Fruit fly (Drosophila melanogaster) whole organism, embryonic: ENCODE measurements around the gene CG1136.
A peak's percentile ranks its signal among the peaks of the same experiment; 100 is the strongest.

ENCODE experiments used
- Aef1 ChIP-seq: fragments of 200-800 bp; sonication (Bioruptor generic); IDR thresholded peaks from 3 replicates; pipeline ENCODE4 v1.3.6; 2022; ENCODE audit warnings: missing biosample characterization, missing genetic modification characterization
- B-H1 ChIP-seq: fragments of 200-800 bp; sonication (Bioruptor generic); IDR thresholded peaks from 3 replicates; pipeline ENCODE4 v1.3.6; 2022; ENCODE audit warnings: missing biosample characterization, missing genetic modification characterization
- CG10321 ChIP-seq: fragments of 200-800 bp; sonication (Bioruptor generic); IDR thresholded peaks from 2 replicates; pipeline ENCODE4 v1.3.6; 2022; ENCODE audit warnings: missing biosample characterization, missing genetic modification characterization
- CG10431 ChIP-seq: fragments of 200-800 bp; sonication (Bioruptor generic); optimal IDR thresholded peaks from 3 replicates; lab custom pipeline; 2018; ENCODE audit warnings: missing biosample characterization, mild to moderate bottlenecking, missing genetic modification characterization
- CG13123 ChIP-seq: fragments of 200-800 bp; sonication (Bioruptor generic); optimal IDR thresholded peaks from 2 replicates; lab custom pipeline; 2016; ENCODE audit warnings: missing biosample characterization, missing genetic modification characterization
- CG14014 ChIP-seq: fragments of 200-800 bp; sonication (Bioruptor generic); IDR thresholded peaks from 2 replicates; pipeline ENCODE4 v1.3.6; 2022; ENCODE audit warnings: missing biosample characterization, missing genetic modification characterization
- CG14965 ChIP-seq: fragments of 200-800 bp; sonication (Bioruptor generic); optimal IDR thresholded peaks from 2 replicates; lab custom pipeline; 2016; ENCODE audit warnings: missing biosample characterization, missing genetic modification characterization, borderline replicate concordance
- CG1602 ChIP-seq: fragments of 200-800 bp; sonication (Bioruptor generic); optimal IDR thresholded peaks from 3 replicates; lab custom pipeline; 2016; ENCODE audit warnings: missing biosample characterization, missing genetic modification characterization
- CG31224 ChIP-seq: fragments of 200-800 bp; sonication (Bioruptor generic); IDR thresholded peaks from 2 replicates; pipeline ENCODE4 v1.3.6; 2022; ENCODE audit warnings: missing biosample characterization, missing genetic modification characterization
- CG3163 ChIP-seq: fragments of 200-800 bp; sonication (Bioruptor generic); optimal IDR thresholded peaks from 3 replicates; lab custom pipeline; 2016; ENCODE audit warnings: missing biosample characterization, missing genetic modification characterization
- CG3281 ChIP-seq: fragments of 200-800 bp; sonication (Bioruptor generic); optimal IDR thresholded peaks from 3 replicates; lab custom pipeline; 2017; ENCODE audit warnings: missing biosample characterization, mild to moderate bottlenecking, missing genetic modification characterization
- CG33213 ChIP-seq: fragments of 200-800 bp; sonication (Bioruptor generic); optimal IDR thresholded peaks from 3 replicates; lab custom pipeline; 2016; ENCODE audit warnings: missing biosample characterization, missing genetic modification characterization
- CG34376 ChIP-seq: fragments of 200-800 bp; sonication (Bioruptor generic); optimal IDR thresholded peaks from 2 replicates; lab custom pipeline; 2018; ENCODE audit warnings: missing biosample characterization, mild to moderate bottlenecking, missing genetic modification characterization
- CG43689 ChIP-seq: fragments of 200-800 bp; sonication (Bioruptor generic); IDR thresholded peaks from 2 replicates; pipeline ENCODE4 v1.3.6; 2022; ENCODE audit warnings: missing biosample characterization, missing genetic modification characterization
- CG4707 ChIP-seq: fragments of 200-800 bp; sonication (Bioruptor generic); optimal IDR thresholded peaks from 2 replicates; lab custom pipeline; 2018; ENCODE audit warnings: missing biosample characterization, mild to moderate bottlenecking, missing genetic modification characterization, moderate library complexity
- CG6683 ChIP-seq: fragments of 200-800 bp; sonication (Bioruptor generic); optimal IDR thresholded peaks from 2 replicates; lab custom pipeline; 2017; ENCODE audit warnings: missing biosample characterization, mild to moderate bottlenecking, missing genetic modification characterization, missing genetic modification reagents
- CG6689 ChIP-seq: fragments of 200-800 bp; sonication (Bioruptor generic); IDR thresholded peaks from 2 replicates; pipeline ENCODE4 v1.3.6; 2022; ENCODE audit warnings: missing biosample characterization, missing genetic modification characterization
- CG6765 ChIP-seq: fragments of 200-800 bp; sonication (Bioruptor generic); optimal IDR thresholded peaks from 3 replicates; lab custom pipeline; 2017; ENCODE audit warnings: missing biosample characterization, mild to moderate bottlenecking, missing genetic modification characterization
- CG7556 ChIP-seq: fragments of 200-800 bp; sonication (Bioruptor generic); optimal IDR thresholded peaks from 2 replicates; lab custom pipeline; 2017; ENCODE audit warnings: missing biosample characterization, mild to moderate bottlenecking, missing genetic modification characterization
- CG7745 ChIP-seq: fragments of 200-800 bp; sonication (Bioruptor generic); optimal IDR thresholded peaks from 2 replicates; lab custom pipeline; 2018; ENCODE audit warnings: missing biosample characterization, mild to moderate bottlenecking, missing genetic modification characterization, moderate library complexity
- CG7786 ChIP-seq: fragments of 200-800 bp; sonication (Bioruptor generic); optimal IDR thresholded peaks from 2 replicates; lab custom pipeline; 2016; ENCODE audit warnings: missing biosample characterization, missing genetic modification characterization
- CG9797 ChIP-seq: fragments of 200-800 bp; sonication (Bioruptor generic); optimal IDR thresholded peaks from 3 replicates; lab custom pipeline; 2018; ENCODE audit warnings: missing biosample characterization, mild to moderate bottlenecking, missing genetic modification characterization
- CHES-1-like ChIP-seq: fragments of 200-800 bp; sonication (Bioruptor generic); optimal IDR thresholded peaks from 2 replicates; lab custom pipeline; 2016; ENCODE audit warnings: missing biosample characterization, missing genetic modification characterization
- Dbx ChIP-seq: fragments of 200-800 bp; sonication (Bioruptor generic); IDR thresholded peaks from 3 replicates; pipeline ENCODE4 v1.3.6; 2022; ENCODE audit warnings: missing biosample characterization, missing genetic modification characterization
- Dek ChIP-seq: fragments of 200-800 bp; sonication (Bioruptor generic); optimal IDR thresholded peaks from 3 replicates; lab custom pipeline; 2019; ENCODE audit warnings: missing biosample characterization, mild to moderate bottlenecking, missing genetic modification characterization, moderate library complexity
- Doc2 ChIP-seq: fragments of 200-800 bp; sonication (Bioruptor generic); IDR thresholded peaks from 2 replicates; pipeline ENCODE4 v1.3.6; 2022; ENCODE audit warnings: missing biosample characterization, missing genetic modification characterization
- HLH54F ChIP-seq: fragments of 200-800 bp; sonication (Bioruptor generic); optimal IDR thresholded peaks from 3 replicates; lab custom pipeline; 2016; ENCODE audit warnings: missing biosample characterization, missing genetic modification characterization
- Hmx ChIP-seq: fragments of 200-800 bp; sonication (Bioruptor generic); optimal IDR thresholded peaks from 2 replicates; lab custom pipeline; 2016; ENCODE audit warnings: missing biosample characterization, missing genetic modification characterization
- Hr51 ChIP-seq, 2 experiments: fragments of 200-800 bp; sonication (Bioruptor generic); optimal IDR thresholded peaks; 2 replicates in 1 of 2; 3 replicates in 1 of 2; lab custom pipeline; 2016 to 2018; ENCODE audit warnings: missing biosample characterization in 2 of 2, missing genetic modification characterization in 2 of 2, mild to moderate bottlenecking in 1 of 2, moderate library complexity in 1 of 2
- Kr ChIP-seq: fragments of 200-800 bp; sonication (Bioruptor generic); optimal IDR thresholded peaks from 2 replicates; lab custom pipeline; 2017; ENCODE audit warnings: missing biosample characterization, mild to moderate bottlenecking, missing genetic modification characterization
- Lim3 ChIP-seq: fragments of 200-800 bp; sonication (Bioruptor generic); IDR thresholded peaks from 2 replicates; pipeline ENCODE4 v1.3.6; 2022; ENCODE audit warnings: missing biosample characterization, missing genetic modification characterization
- MESR4 ChIP-seq: fragments of 200-800 bp; sonication (Bioruptor generic); optimal IDR thresholded peaks from 2 replicates; lab custom pipeline; 2018; ENCODE audit warnings: missing biosample characterization, mild to moderate bottlenecking, missing genetic modification characterization, moderate library complexity
- Poxn ChIP-seq: fragments of 200-800 bp; sonication (Bioruptor generic); IDR thresholded peaks from 2 replicates; pipeline ENCODE4 v1.3.6; 2022; ENCODE audit warnings: missing biosample characterization, missing genetic modification characterization
- Scr ChIP-seq: fragments of 200-800 bp; sonication (Bioruptor generic); IDR thresholded peaks from 2 replicates; pipeline ENCODE4 v1.3.6; 2022; ENCODE audit warnings: missing biosample characterization, missing genetic modification characterization; ENCODE audit not compliant: partially characterized antibody
- Sin3A ChIP-seq: fragments of >200 bp; optimal IDR thresholded peaks from 2 replicates; lab custom pipeline; 2018
- Sry-β ChIP-seq: fragments of 200-800 bp; sonication (Bioruptor generic); optimal IDR thresholded peaks from 2 replicates; lab custom pipeline; 2018; ENCODE audit warnings: missing biosample characterization, mild to moderate bottlenecking, missing genetic modification characterization, moderate library complexity
- ab ChIP-seq: fragments of 200-800 bp; sonication (Bioruptor generic); optimal IDR thresholded peaks from 2 replicates; lab custom pipeline; 2016; ENCODE audit warnings: missing biosample characterization, missing genetic modification characterization
- bcd ChIP-seq: fragments of 200-800 bp; sonication (Bioruptor generic); optimal IDR thresholded peaks from 2 replicates; lab custom pipeline; 2017; ENCODE audit warnings: missing biosample characterization, mild to moderate bottlenecking, missing genetic modification characterization
- gsb ChIP-seq: fragments of 200-800 bp; sonication (Bioruptor generic); IDR thresholded peaks from 2 replicates; pipeline ENCODE4 v1.3.6; 2022; ENCODE audit warnings: missing biosample characterization, missing genetic modification characterization
- gsb-n ChIP-seq: fragments of 200-800 bp; sonication (Bioruptor generic); optimal IDR thresholded peaks from 3 replicates; lab custom pipeline; 2018; ENCODE audit warnings: missing biosample characterization, mild to moderate bottlenecking, missing genetic modification characterization
- lilli ChIP-seq: fragments of 200-800 bp; sonication (Bioruptor generic); optimal IDR thresholded peaks from 3 replicates; lab custom pipeline; 2016; ENCODE audit warnings: missing biosample characterization, missing genetic modification characterization
- lov ChIP-seq, 2 experiments: fragments of 200-800 bp in 1 of 2; fragments of >200 bp in 1 of 2; sonication (Bioruptor generic) in 1 of 2; IDR thresholded peaks in 1 of 2; optimal IDR thresholded peaks in 1 of 2; 2 replicates in 1 of 2; 3 replicates in 1 of 2; pipeline versions ENCODE4 v1.3.6 to Lab custom; 2017 to 2022; ENCODE audit warnings: missing biosample characterization in 1 of 2, missing genetic modification characterization in 1 of 2
- odd ChIP-seq: fragments of 200-800 bp; sonication (Bioruptor generic); optimal IDR thresholded peaks from 2 replicates; lab custom pipeline; 2017; ENCODE audit warnings: missing biosample characterization, mild to moderate bottlenecking, missing genetic modification characterization
- org-1 ChIP-seq: fragments of 200-800 bp; sonication (Bioruptor generic); optimal IDR thresholded peaks from 2 replicates; lab custom pipeline; 2017; ENCODE audit warnings: missing biosample characterization, missing genetic modification characterization
- otp ChIP-seq: fragments of 200-800 bp; sonication (Bioruptor generic); IDR thresholded peaks from 3 replicates; pipeline ENCODE4, ENCODE4 v1.3.6; 2022; ENCODE audit warnings: missing biosample characterization, missing genetic modification characterization
- pb ChIP-seq: fragments of 200-800 bp; sonication (Bioruptor generic); optimal IDR thresholded peaks from 3 replicates; lab custom pipeline; 2016; ENCODE audit warnings: missing biosample characterization, missing genetic modification characterization
- sob ChIP-seq: fragments of 200-800 bp; sonication (Bioruptor generic); IDR thresholded peaks from 2 replicates; pipeline ENCODE4 v1.3.6; 2022; ENCODE audit warnings: missing biosample characterization, missing genetic modification characterization
- tio ChIP-seq: fragments of 200-800 bp; sonication (Bioruptor generic); optimal IDR thresholded peaks from 2 replicates; lab custom pipeline; 2017; ENCODE audit warnings: missing biosample characterization, missing genetic modification characterization, inconsistent platforms
- tll ChIP-seq, 2 experiments: fragments of 200-800 bp in 1 of 2; fragments of >200 bp in 1 of 2; sonication (Bioruptor generic) in 1 of 2; optimal IDR thresholded peaks; 2 replicates each; lab custom pipeline; 2017 to 2019; ENCODE audit warnings: missing biosample characterization in 2 of 2, missing genetic modification characterization in 2 of 2, mild to moderate bottlenecking in 1 of 2, moderate library complexity in 1 of 2
- trem ChIP-seq: fragments of 200-800 bp; optimal IDR thresholded peaks from 3 replicates; lab custom pipeline; 2019; ENCODE audit warnings: missing biosample characterization, mild to moderate bottlenecking, missing genetic modification characterization, moderate library complexity

Gene CG1136

DNA sequence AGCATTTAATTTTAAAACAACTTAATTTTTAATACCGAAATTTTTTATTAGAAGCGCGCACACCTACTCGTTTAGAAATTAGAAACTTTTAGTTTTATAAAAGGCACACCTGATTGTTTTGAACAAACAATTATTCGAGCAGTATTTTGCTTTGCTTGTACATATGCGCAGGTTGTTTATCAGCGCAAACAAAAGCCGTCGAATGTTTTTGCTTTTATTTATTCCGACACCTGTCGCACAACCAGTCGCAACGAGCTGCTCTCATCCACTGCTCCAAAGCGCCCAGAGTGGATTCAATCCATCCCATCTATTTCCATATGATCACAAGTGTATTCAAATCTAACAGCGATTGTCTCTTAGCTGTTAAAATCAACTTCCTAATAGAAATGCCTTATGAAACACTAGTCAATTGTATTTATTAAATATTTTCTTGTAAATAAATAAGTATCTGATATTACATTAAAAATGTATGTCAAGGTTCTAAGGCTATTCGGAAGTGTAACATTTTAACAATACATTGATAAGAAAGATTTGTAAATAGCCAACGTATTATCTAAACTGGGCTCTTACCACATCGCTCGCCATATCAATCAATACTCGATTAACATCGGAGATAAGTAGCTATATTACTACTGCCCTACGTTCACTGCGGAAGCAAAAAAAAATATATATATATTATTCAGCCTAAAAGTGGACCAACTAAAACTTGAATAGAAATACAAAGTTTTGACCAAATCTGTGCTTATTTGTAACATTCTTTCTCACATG lies 20.5 kb upstream of the CG1136 start, which contains the start of gene CG11594 (continued):
- TF ChIP-seq B-H1 = no peak
- no peak for TF ChIP-seq CG10431 (GFP tag; lab: Kevin White, UChicago)
- TF ChIP-seq Lim3 = no peak
- peak; percentile 41; the same call in 1 of the 2 replicates for TF ChIP-seq gsb
- no peak for TF ChIP-seq Sry-β (GFP tag; lab: Kevin White, UChicago)
- no peak for TF ChIP-seq CG6689 (GFP tag; lab: Robert Waterston, UW)
- TF ChIP-seq CG31224 (GFP tag; lab: Robert Waterston, UW) = no peak
- no peak for TF ChIP-seq CG13123 (GFP tag; lab: Kevin White, UChicago)
- peak; percentile 12 for TF ChIP-seq CG7556 (GFP tag; lab: Kevin White, UChicago)
- TF ChIP-seq bcd (GFP tag; lab: Kevin White, UChicago) = peak; percentile 21
- TF ChIP-seq HLH54F = no peak
- TF ChIP-seq Scr (GFP tag; lab: Robert Waterston, UW) = no peak
- TF ChIP-seq CG7786 = no peak
- peak; percentile 3 for TF ChIP-seq CG3163 (GFP tag; lab: Kevin White, UChicago)
- no peak for TF ChIP-seq Aef1 (GFP tag; lab: Robert Waterston, UW)
- no peak for TF ChIP-seq MESR4 (GFP tag; lab: Kevin White, UChicago)
- no peak for TF ChIP-seq CG4707 (GFP tag; lab: Kevin White, UChicago)
- no peak for TF ChIP-seq tio (GFP tag; lab: Kevin White, UChicago)
- TF ChIP-seq Hr51 (GFP tag; optimal IDR thresholded peaks at IDR 0.05; lab: Kevin White, UChicago) = no peak
- TF ChIP-seq CG10321 = 0 out of 2 replicates have a peak, but pooled peaks have one; percentile 17
- no peak for TF ChIP-seq CG9797
- TF ChIP-seq Doc2 (GFP tag; lab: Robert Waterston, UW) = no peak
- TF ChIP-seq CG34376 (GFP tag; lab: Kevin White, UChicago) = peak; percentile 60
- no peak for TF ChIP-seq CG7745 (tag; lab: Kevin White, UChicago)
- TF ChIP-seq Poxn (GFP tag; lab: Robert Waterston, UW) = no peak
- TF ChIP-seq gsb-n (tag; lab: Kevin White, UChicago) = no peak
- peak; percentile 50; the same call in 1 of the 2 replicates for TF ChIP-seq sob (GFP tag; lab: Robert Waterston, UW)
- peak; percentile 60 for TF ChIP-seq CG3281 (GFP tag; lab: Kevin White, UChicago)
- no peak for TF ChIP-seq otp (GFP tag; lab: Robert Waterston, UW)
- TF ChIP-seq CG33213 (GFP tag; lab: Kevin White, UChicago) = no peak
- peak; percentile 39 for TF ChIP-seq CG6765 (GFP tag; lab: Kevin White, UChicago)
- no peak for TF ChIP-seq lilli (GFP tag; lab: Kevin White, UChicago)
- TF ChIP-seq lov (optimal IDR thresholded peaks at IDR 0.05; lab: Kevin White, UChicago) = no peak
- no peak for TF ChIP-seq lov (GFP tag; IDR thresholded peaks at IDR 0.05; lab: Robert Waterston, UW)
- TF ChIP-seq CG14965 (GFP tag; lab: Kevin White, UChicago) = no peak
- peak; percentile 36; the same call in 1 of the 3 replicates for TF ChIP-seq Dbx (GFP tag; lab: Robert Waterston, UW)
- no peak for TF ChIP-seq Kr
- no peak for TF ChIP-seq CHES-1-like (GFP tag; lab: Kevin White, UChicago)
- TF ChIP-seq CG6683 (GFP tag; lab: Kevin White, UChicago) = no peak
- TF ChIP-seq CG43689 (GFP tag; lab: Robert Waterston, UW) = peak; percentile 36; the same call in 1 of the 2 replicates
- TF ChIP-seq org-1 (GFP tag; lab: Kevin White, UChicago) = no peak
- TF ChIP-seq Hmx (GFP tag; lab: Kevin White, UChicago) = no peak
- TF ChIP-seq odd (GFP tag; lab: Kevin White, UChicago) = no peak
- no peak for TF ChIP-seq CG1602 (GFP tag; lab: Kevin White, UChicago)
- no peak for TF ChIP-seq pb (GFP tag; lab: Kevin White, UChicago)
- TF ChIP-seq CG14014 (GFP tag; lab: Robert Waterston, UW) = peak; percentile 67; the same call in 1 of the 2 replicates
- no peak for TF ChIP-seq tll (GFP tag; optimal IDR thresholded peaks at IDR 0.05; lab: Kevin White, UChicago)
- TF ChIP-seq trem (tag; lab: Kevin White, UChicago) = no peak
- TF ChIP-seq Dek (tag; lab: Kevin White, UChicago) = no peak
- no peak for TF ChIP-seq ab (GFP tag; lab: Kevin White, UChicago)
- TF ChIP-seq Sin3A = no peak
